Worm (Caenorhabditis elegans) whole organism, L3 larva: ENCODE data around the gene rer-1.

ENCODE experiments used
- elt-3 ChIP-seq, 3 experiments: fragments of 150-350 bp in 1 of 3; sonication (generic microtip) in 2 of 3; optimal IDR thresholded peaks; 2 replicates in 2 of 3; 4 replicates in 1 of 3; lab custom pipeline; 2014 to 2017; ENCODE audit warnings: missing biosample characterization in 3 of 3, missing genetic modification characterization in 3 of 3
- lin-15B ChIP-seq: fragments of 150-350 bp; optimal IDR thresholded peaks from 2 replicates; lab custom pipeline; 2014; ENCODE audit warnings: missing biosample characterization, missing genetic modification characterization
- pqm-1 ChIP-seq: fragments of 150-350 bp; optimal IDR thresholded peaks from 2 replicates; lab custom pipeline; 2017; ENCODE audit warnings: missing biosample characterization, missing genetic modification characterization, inconsistent platforms
- tbx-2 ChIP-seq: sonication (generic microtip); optimal IDR thresholded peaks from 2 replicates; lab custom pipeline; 2016; ENCODE audit warnings: mild to moderate bottlenecking, missing genetic modification characterization, missing compliant biosample characterization
- unc-62 ChIP-seq: fragments of 150-350 bp; sonication (generic microtip); optimal IDR thresholded peaks from 4 replicates; lab custom pipeline; 2014; ENCODE audit warnings: missing biosample characterization, missing genetic modification reagents, missing genetic modification characterization

ce11 chrII:8763367-8763766, 47.8 kb upstream of the rer-1 start:
- no peak for TF ChIP-seq elt-3 (tag; optimal IDR thresholded peaks at IDR 0.05; lab: Kevin White, UChicago)
- TF ChIP-seq pqm-1 (tag; lab: Kevin White, UChicago), result no peak
- no peak for TF ChIP-seq unc-62
- TF ChIP-seq lin-15B (tag; lab: Kevin White, UChicago), result no peak
- no peak for TF ChIP-seq tbx-2 (tag; lab: Kevin White, UChicago)
